Worm (Caenorhabditis elegans): Measurements from ENCODE around the gene F31B12.3.

The F31B12.3 gene

DNA sequence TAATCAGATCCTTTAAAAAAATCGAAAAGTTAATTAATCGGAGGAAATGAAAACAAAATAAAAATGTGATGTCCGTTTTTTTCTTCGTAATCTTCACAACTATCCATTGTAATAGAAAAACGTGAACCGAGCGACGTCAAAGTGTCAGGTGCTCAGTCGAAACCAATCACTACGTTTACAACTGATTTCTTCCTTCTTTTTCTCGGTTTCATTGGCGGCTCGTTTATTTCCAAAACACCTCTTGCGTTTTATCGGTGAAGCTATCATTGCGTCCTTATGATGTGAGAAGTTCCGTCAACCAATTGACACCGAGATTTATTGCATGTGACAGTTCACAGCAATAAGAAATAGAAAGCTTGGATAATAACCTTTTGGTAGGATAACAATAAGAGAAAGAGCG is 32.9 kb upstream of the F31B12.3 start:
- no peak for TF ChIP-seq hmbx-1 (tag; optimal IDR thresholded peaks at IDR 0.05)
- no peak for TF ChIP-seq ceh-36 (tag; optimal IDR thresholded peaks at IDR 0.05)
- no peak for TF ChIP-seq tbx-11 (GFP tag; IDR thresholded peaks at IDR 0.05)
- TF ChIP-seq sea-1 (GFP tag; conservative IDR thresholded peaks at IDR 0.05) = no peak
- no peak for TF ChIP-seq pes-1 (GFP tag; IDR thresholded peaks at IDR 0.05)
- no peak for TF ChIP-seq hnd-1 (tag; optimal IDR thresholded peaks at IDR 0.05)
- TF ChIP-seq ama-1 (optimal IDR thresholded peaks at IDR 0.05) = no peak

DNA sequence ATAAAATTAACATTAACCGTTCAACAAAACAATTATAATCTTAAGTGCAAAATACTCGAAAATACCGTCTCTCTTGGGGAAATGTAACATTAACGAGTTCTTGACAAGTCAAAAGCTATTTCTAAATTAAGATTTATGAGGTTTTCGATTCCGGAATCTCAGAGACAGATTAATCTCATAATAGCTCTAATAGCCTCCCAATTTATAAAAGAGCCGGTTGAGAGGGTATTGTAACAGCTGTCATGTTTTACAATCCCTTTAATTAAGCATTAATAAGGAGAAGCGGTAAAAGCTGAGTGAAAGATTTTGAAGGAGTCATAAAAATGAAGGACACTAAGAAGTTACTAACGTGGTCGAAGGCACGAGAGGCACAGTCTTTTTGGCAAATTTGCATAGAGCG is 31.3 kb upstream of the F31B12.3 start:
- TF ChIP-seq sea-1 (GFP tag; conservative IDR thresholded peaks at IDR 0.05) (no peak), flt-1 (GFP tag; IDR thresholded peaks at IDR 0.05) (no peak), ama-1 (optimal IDR thresholded peaks at IDR 0.05) (no peak), tbx-11 (GFP tag; IDR thresholded peaks at IDR 0.05) (no peak), tbx-37 (GFP tag; conservative IDR thresholded peaks at IDR 0.05) (no peak), hnd-1 (tag; optimal IDR thresholded peaks at IDR 0.05) (no peak), tra-4 (tag; optimal IDR thresholded peaks at IDR 0.05) (no peak), F13C5.2 (tag; optimal IDR thresholded peaks at IDR 0.05) (no peak), ceh-36 (tag; optimal IDR thresholded peaks at IDR 0.05) (no peak)

DNA sequence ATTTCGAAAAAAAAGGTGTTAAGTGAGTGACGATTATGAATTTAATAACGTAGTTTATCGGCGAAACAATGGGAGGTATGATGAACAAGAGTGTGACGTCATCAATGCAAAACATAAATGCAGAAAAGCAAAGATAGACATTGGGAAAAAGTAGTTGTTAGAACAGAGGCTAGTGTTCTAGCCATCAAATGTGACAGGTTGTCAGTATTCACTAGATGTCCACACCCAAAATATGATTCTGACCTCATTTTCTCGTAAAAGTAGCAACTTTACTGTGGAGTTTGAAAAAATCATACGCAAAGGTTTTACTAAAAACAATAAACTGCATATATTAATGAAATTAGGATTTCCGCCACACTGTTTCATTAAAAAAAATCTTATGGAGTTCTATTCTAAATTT is 30.8 kb upstream of the F31B12.3 start:
- TF ChIP-seq B0310.2 (tag; optimal IDR thresholded peaks at IDR 0.05) = no peak

DNA sequence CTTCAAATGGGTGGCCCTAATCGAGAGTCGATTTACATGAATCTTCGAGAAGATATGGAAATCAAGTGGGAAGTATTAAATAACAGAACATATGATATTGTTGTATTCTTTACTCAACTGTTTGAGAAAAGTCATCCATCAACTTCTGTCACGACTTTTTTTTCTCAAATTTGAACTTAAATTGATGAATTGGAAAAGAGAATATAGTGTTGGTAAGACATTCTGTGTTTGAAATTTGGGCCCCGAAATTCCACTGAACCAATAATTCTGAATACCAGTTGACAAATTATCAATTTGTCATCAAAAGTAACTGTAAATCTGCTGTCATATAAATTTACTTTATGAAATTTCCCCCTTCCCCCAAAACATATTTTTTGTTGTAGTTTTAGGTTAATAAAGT is 26.5 kb upstream of the F31B12.3 start:
- TF ChIP-seq sea-1 (GFP tag; conservative IDR thresholded peaks at IDR 0.05) (no peak), F13C5.2 (tag; optimal IDR thresholded peaks at IDR 0.05) (no peak), scrt-1 (GFP tag; IDR thresholded peaks at IDR 0.05) (no peak), hnd-1 (tag; optimal IDR thresholded peaks at IDR 0.05) (no peak), ceh-13 (GFP tag; optimal IDR thresholded peaks at IDR 0.05) (no peak), aly-1 (tag; optimal IDR thresholded peaks at IDR 0.05) (no peak), tbx-37 (GFP tag; conservative IDR thresholded peaks at IDR 0.05) (no peak), ama-1 (optimal IDR thresholded peaks at IDR 0.05) (no peak), pes-1 (GFP tag; IDR thresholded peaks at IDR 0.05) (no peak), hmbx-1 (tag; optimal IDR thresholded peaks at IDR 0.05) (no peak), tra-4 (tag; optimal IDR thresholded peaks at IDR 0.05) (no peak)

DNA sequence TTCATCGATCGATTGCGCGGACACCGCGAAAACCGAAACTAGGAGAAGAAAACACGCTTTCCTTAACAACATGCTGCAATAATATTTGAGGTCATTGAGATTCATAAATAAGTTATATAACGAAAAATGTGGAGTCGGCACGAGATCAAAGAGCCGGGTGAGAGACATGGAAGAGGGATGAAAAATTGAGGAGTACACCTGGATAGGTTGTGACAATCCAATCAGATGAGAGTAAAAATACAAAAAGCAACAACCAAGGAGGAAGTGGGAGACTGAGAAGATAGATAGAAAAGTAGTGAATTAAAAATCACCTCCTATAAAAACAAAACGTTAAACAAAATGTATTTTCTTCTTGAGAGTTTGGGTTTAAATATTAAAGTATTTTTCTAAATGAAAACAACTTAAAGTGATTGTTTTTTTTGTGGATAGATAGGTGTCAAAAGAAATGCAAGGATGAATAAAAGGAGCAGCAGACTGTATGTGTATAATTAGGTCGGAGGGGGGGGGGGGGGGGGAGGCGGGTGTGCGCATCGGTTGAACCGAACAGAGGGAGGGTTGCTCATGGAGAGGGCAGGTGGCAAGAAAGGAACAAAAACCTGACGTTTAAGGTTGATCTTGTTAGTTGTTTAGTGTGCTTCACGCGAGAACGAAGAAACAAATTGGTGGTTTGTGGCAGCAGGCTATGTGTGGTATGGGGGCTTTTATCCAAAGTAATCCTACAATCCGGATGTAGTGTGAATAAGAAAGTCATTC is 24.4 kb upstream of the F31B12.3 start, which contains the start of gene C05A9.2:
TSS of gene C05A9.2 (minus strand) at position 73 of the 753 bp plus-strand sequence.
- TF ChIP-seq tra-4 (tag; optimal IDR thresholded peaks at IDR 0.05) (no peak), hmg-4 (GFP tag; optimal IDR thresholded peaks at IDR 0.05) (no peak), flt-1 (GFP tag; IDR thresholded peaks at IDR 0.05) (no peak), B0310.2 (tag; optimal IDR thresholded peaks at IDR 0.05) (no peak), ama-1 (optimal IDR thresholded peaks at IDR 0.05) (no peak), ceh-36 (tag; optimal IDR thresholded peaks at IDR 0.05) (peak; percentile 19), hnd-1 (tag; optimal IDR thresholded peaks at IDR 0.05) (no peak), tbx-37 (GFP tag; conservative IDR thresholded peaks at IDR 0.05) (no peak)

DNA sequence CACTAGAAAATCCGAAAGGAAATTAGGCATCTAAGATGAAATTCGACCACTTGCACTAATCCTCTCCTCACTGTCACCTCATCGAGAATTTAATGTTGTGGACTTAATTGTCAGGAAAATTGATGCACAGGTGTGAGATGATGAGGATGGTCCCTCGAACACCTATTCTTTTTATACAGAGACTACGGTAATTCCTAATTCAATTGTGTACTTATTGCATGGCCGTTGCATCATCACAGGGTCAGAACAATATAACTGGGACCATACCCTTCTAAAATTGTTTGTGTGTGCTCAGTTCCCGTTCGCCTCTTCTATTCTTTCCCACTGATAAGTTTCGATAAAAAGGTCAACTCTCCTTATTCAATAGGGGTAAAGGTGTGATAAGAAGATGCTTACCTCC is 23.7 kb upstream of the F31B12.3 start:
- no peak for TF ChIP-seq tbx-37 (GFP tag; conservative IDR thresholded peaks at IDR 0.05)
- no peak for TF ChIP-seq ama-1 (optimal IDR thresholded peaks at IDR 0.05)
- peak; percentile 43 for TF ChIP-seq ceh-36 (tag; optimal IDR thresholded peaks at IDR 0.05)
- TF ChIP-seq pes-1 (GFP tag; IDR thresholded peaks at IDR 0.05) = 0 out of 2 replicates have a peak, but pooled peaks have one; percentile 35

DNA sequence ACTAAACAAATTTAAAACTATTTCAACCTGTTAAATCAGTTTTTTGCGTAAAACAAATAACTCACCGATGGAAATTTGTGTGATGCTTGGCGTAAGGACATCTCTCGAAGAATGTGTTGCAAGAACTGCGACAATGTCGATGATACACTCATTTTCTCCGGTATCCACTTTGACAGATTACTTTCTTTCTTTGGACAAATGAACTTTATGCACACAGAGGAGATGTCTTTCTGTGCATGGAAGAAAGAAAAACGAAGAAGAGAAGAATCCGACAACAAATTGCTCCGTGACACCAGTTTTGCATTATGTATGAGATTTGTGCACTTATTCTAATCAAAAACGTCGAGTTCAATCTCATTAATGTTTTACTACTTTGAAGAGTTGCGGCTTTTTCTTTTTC is 18.1 kb upstream of the F31B12.3 start, which contains the start of gene plc-1:
TSS of gene plc-1 (minus strand) at position 101 of the 400 bp plus-strand sequence.
- TF ChIP-seq hmg-4 (GFP tag; optimal IDR thresholded peaks at IDR 0.05) (no peak), scrt-1 (GFP tag; IDR thresholded peaks at IDR 0.05) (no peak), hnd-1 (tag; optimal IDR thresholded peaks at IDR 0.05) (no peak), ets-7 (tag; optimal IDR thresholded peaks at IDR 0.05) (no peak), sea-1 (GFP tag; conservative IDR thresholded peaks at IDR 0.05) (no peak), tbx-11 (GFP tag; IDR thresholded peaks at IDR 0.05) (no peak), tra-4 (tag; optimal IDR thresholded peaks at IDR 0.05) (no peak), ama-1 (optimal IDR thresholded peaks at IDR 0.05) (no peak), flt-1 (GFP tag; IDR thresholded peaks at IDR 0.05) (no peak), hmbx-1 (tag; optimal IDR thresholded peaks at IDR 0.05) (no peak), tbx-37 (GFP tag; conservative IDR thresholded peaks at IDR 0.05) (no peak), ceh-13 (GFP tag; optimal IDR thresholded peaks at IDR 0.05) (no peak), ceh-36 (tag; optimal IDR thresholded peaks at IDR 0.05) (no peak), aly-1 (tag; optimal IDR thresholded peaks at IDR 0.05) (no peak)

DNA sequence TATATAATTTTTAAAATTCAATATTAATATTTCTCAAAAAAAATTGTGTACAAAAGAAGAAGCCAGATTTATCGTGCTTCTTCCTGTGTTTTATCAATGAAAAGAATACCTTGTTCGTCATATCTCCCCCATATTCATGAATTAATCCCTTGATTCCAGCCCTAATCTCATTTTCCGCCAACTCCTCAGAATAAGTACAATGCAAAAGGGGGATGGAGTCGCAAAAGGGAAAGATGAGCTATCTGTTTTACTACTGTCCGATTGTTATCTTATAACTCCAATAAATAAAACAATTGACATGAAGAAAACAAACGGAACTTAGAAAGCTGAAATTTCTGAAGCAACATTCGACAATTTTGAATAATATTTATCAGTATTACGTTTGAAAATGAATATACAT is 17.2 kb upstream of the F31B12.3 start:
- TF ChIP-seq ceh-36 (tag; optimal IDR thresholded peaks at IDR 0.05) (peak; percentile 26), ceh-13 (GFP tag; optimal IDR thresholded peaks at IDR 0.05) (no peak)

DNA sequence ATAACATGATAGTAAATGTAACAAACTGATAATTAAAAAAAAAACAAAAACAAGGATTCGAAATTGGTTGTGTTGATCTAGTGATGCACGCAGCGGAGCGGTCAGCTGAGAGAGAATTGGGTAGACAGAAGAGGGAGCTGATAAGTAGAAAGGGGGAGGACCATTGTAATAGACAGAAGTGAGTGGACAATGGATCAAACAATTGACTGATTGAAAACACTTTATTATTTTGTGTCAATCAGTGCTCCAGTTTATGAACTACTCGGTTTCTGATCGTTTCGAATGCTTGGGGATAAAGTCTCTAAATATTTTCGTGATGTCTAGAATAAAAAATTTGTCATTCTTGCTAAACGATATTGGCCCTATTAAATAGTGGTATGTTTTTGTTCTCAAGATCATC is 14.2 kb upstream of the F31B12.3 start:
- no peak for TF ChIP-seq hnd-1 (tag; optimal IDR thresholded peaks at IDR 0.05)
- TF ChIP-seq hmg-4 (GFP tag; optimal IDR thresholded peaks at IDR 0.05) = no peak
- TF ChIP-seq ets-7 (tag; optimal IDR thresholded peaks at IDR 0.05) = no peak
- TF ChIP-seq ceh-36 (tag; optimal IDR thresholded peaks at IDR 0.05) = no peak
- TF ChIP-seq scrt-1 (GFP tag; IDR thresholded peaks at IDR 0.05) = no peak
- no peak for TF ChIP-seq pes-1 (GFP tag; IDR thresholded peaks at IDR 0.05)
- no peak for TF ChIP-seq tbx-37 (GFP tag; conservative IDR thresholded peaks at IDR 0.05)
- no peak for TF ChIP-seq hmbx-1 (tag; optimal IDR thresholded peaks at IDR 0.05)
- no peak for TF ChIP-seq sea-1 (GFP tag; conservative IDR thresholded peaks at IDR 0.05)
- no peak for TF ChIP-seq tra-4 (tag; optimal IDR thresholded peaks at IDR 0.05)
- TF ChIP-seq ceh-13 (GFP tag; optimal IDR thresholded peaks at IDR 0.05) = no peak
- TF ChIP-seq aly-1 (tag; optimal IDR thresholded peaks at IDR 0.05) = no peak
- TF ChIP-seq tbx-11 (GFP tag; IDR thresholded peaks at IDR 0.05) = no peak
- TF ChIP-seq F13C5.2 (tag; optimal IDR thresholded peaks at IDR 0.05) = no peak
- TF ChIP-seq flt-1 (GFP tag; IDR thresholded peaks at IDR 0.05) = no peak
